Fruit fly (Drosophila melanogaster) whole organism, embryonic: ENCODE data around the gene Spx.
A peak's percentile ranks its signal among the peaks of the same experiment; 100 is the strongest.

ENCODE experiments used
- Bdp1 ChIP-seq: fragments of 200-800 bp; sonication (Bioruptor generic); optimal IDR thresholded peaks from 3 replicates; lab custom pipeline; 2016; ENCODE audit warnings: missing biosample characterization, missing genetic modification characterization
- BtbVII ChIP-seq: fragments of 200-800 bp; sonication (Bioruptor generic); optimal IDR thresholded peaks from 3 replicates; lab custom pipeline; 2017; ENCODE audit warnings: missing biosample characterization, mild to moderate bottlenecking, missing genetic modification characterization
- CG10267 ChIP-seq: fragments of 200-800 bp; sonication (Bioruptor generic); optimal IDR thresholded peaks from 2 replicates; lab custom pipeline; 2018; ENCODE audit warnings: missing biosample characterization, mild to moderate bottlenecking, missing genetic modification characterization, moderate library complexity
- CG11560 ChIP-seq: fragments of 200-800 bp; sonication (Bioruptor generic); IDR thresholded peaks from 3 replicates; pipeline ENCODE4 v1.3.6; 2022; ENCODE audit warnings: missing biosample characterization, missing genetic modification characterization
- CG15269 ChIP-seq: fragments of 200-800 bp; sonication (Bioruptor generic); optimal IDR thresholded peaks from 2 replicates; lab custom pipeline; 2018; ENCODE audit warnings: missing biosample characterization, mild to moderate bottlenecking, missing genetic modification characterization, moderate library complexity
- CG16779 ChIP-seq: fragments of 200-800 bp; sonication (Bioruptor generic); IDR thresholded peaks from 2 replicates; pipeline ENCODE4 v1.3.6; 2022; ENCODE audit warnings: missing biosample characterization, missing genetic modification characterization
- CG17359 ChIP-seq: fragments of 200-800 bp; sonication (Bioruptor generic); optimal IDR thresholded peaks from 3 replicates; lab custom pipeline; 2018; ENCODE audit warnings: missing biosample characterization, mild to moderate bottlenecking, missing genetic modification characterization, moderate library complexity
- CG2712 ChIP-seq: fragments of 200-800 bp; optimal IDR thresholded peaks from 3 replicates; lab custom pipeline; 2019; ENCODE audit warnings: missing biosample characterization, mild to moderate bottlenecking, missing genetic modification characterization, moderate library complexity
- CG30020 ChIP-seq: fragments of 200-800 bp; optimal IDR thresholded peaks from 2 replicates; lab custom pipeline; 2019; ENCODE audit warnings: missing biosample characterization, mild to moderate bottlenecking, missing genetic modification characterization, moderate library complexity
- CG31388 ChIP-seq: fragments of 200-800 bp; sonication (Bioruptor generic); optimal IDR thresholded peaks from 2 replicates; lab custom pipeline; 2016; ENCODE audit warnings: missing biosample characterization, missing genetic modification characterization
- CG32767 ChIP-seq: fragments of 200-800 bp; sonication (Bioruptor generic); IDR thresholded peaks from 2 replicates; pipeline ENCODE4 v1.3.6; 2022; ENCODE audit warnings: missing biosample characterization, missing genetic modification characterization
- CG34376 ChIP-seq: fragments of 200-800 bp; sonication (Bioruptor generic); optimal IDR thresholded peaks from 2 replicates; lab custom pipeline; 2018; ENCODE audit warnings: missing biosample characterization, mild to moderate bottlenecking, missing genetic modification characterization
- CG4707 ChIP-seq: fragments of 200-800 bp; sonication (Bioruptor generic); optimal IDR thresholded peaks from 2 replicates; lab custom pipeline; 2018; ENCODE audit warnings: missing biosample characterization, mild to moderate bottlenecking, missing genetic modification characterization, moderate library complexity
- CG6254 ChIP-seq: fragments of 200-800 bp; sonication (Bioruptor generic); optimal IDR thresholded peaks from 3 replicates; lab custom pipeline; 2017; ENCODE audit warnings: mild to moderate bottlenecking, missing biosample characterization, missing genetic modification reagents, missing genetic modification characterization
- CG7745 ChIP-seq: fragments of 200-800 bp; sonication (Bioruptor generic); optimal IDR thresholded peaks from 2 replicates; lab custom pipeline; 2018; ENCODE audit warnings: missing biosample characterization, mild to moderate bottlenecking, missing genetic modification characterization, moderate library complexity
- CG7987 ChIP-seq: fragments of 200-800 bp; sonication (Bioruptor generic); optimal IDR thresholded peaks from 2 replicates; lab custom pipeline; 2018; ENCODE audit warnings: missing biosample characterization, mild to moderate bottlenecking, missing genetic modification characterization, moderate library complexity
- CG9817 ChIP-seq: fragments of 200-800 bp; sonication (Bioruptor generic); optimal IDR thresholded peaks from 2 replicates; lab custom pipeline; 2018; ENCODE audit warnings: missing biosample characterization, mild to moderate bottlenecking, missing genetic modification characterization, moderate library complexity
- CTCF ChIP-seq: fragments of 200-800 bp; sonication (Bioruptor generic); optimal IDR thresholded peaks from 2 replicates; lab custom pipeline; 2017; ENCODE audit warnings: missing biosample characterization, mild to moderate bottlenecking, missing genetic modification characterization, moderate library complexity
- Elba2 ChIP-seq: fragments of 200-800 bp; sonication (Bioruptor generic); optimal IDR thresholded peaks from 3 replicates; lab custom pipeline; 2016; ENCODE audit warnings: missing biosample characterization, missing genetic modification characterization
- Gug ChIP-seq: fragments of 200-800 bp; sonication (Bioruptor generic); IDR thresholded peaks from 4 replicates; pipeline ENCODE4 v1.3.6; 2022; ENCODE audit warnings: missing biosample characterization, missing genetic modification characterization
- Hr3 ChIP-seq: fragments of 200-800 bp; sonication (Bioruptor generic); optimal IDR thresholded peaks from 3 replicates; lab custom pipeline; 2016; ENCODE audit warnings: missing biosample characterization, missing genetic modification characterization
- Nf-YB ChIP-seq: fragments of 200-800 bp; sonication (Bioruptor generic); optimal IDR thresholded peaks from 3 replicates; lab custom pipeline; 2019; ENCODE audit warnings: missing biosample characterization, mild to moderate bottlenecking, missing genetic modification characterization, moderate library complexity
- Scr ChIP-seq: fragments of 200-800 bp; sonication (Bioruptor generic); IDR thresholded peaks from 2 replicates; pipeline ENCODE4 v1.3.6; 2022; ENCODE audit warnings: missing biosample characterization, missing genetic modification characterization; ENCODE audit not compliant: partially characterized antibody
- Sox100B ChIP-seq: fragments of 200-800 bp; sonication (Bioruptor generic); optimal IDR thresholded peaks from 3 replicates; lab custom pipeline; 2018; ENCODE audit warnings: missing biosample characterization, mild to moderate bottlenecking, missing genetic modification characterization
- Sox102F ChIP-seq: fragments of 200-800 bp; sonication (Bioruptor generic); optimal IDR thresholded peaks from 2 replicates; lab custom pipeline; 2018; ENCODE audit warnings: missing biosample characterization, mild to moderate bottlenecking, missing genetic modification characterization, moderate library complexity
- caup ChIP-seq: fragments of 200-800 bp; sonication (Bioruptor generic); optimal IDR thresholded peaks from 3 replicates; lab custom pipeline; 2017; ENCODE audit warnings: missing biosample characterization, mild to moderate bottlenecking, missing genetic modification characterization, moderate library complexity; ENCODE audit not compliant: severe bottlenecking
- danr ChIP-seq: fragments of 200-800 bp; sonication (Bioruptor generic); IDR thresholded peaks from 2 replicates; pipeline ENCODE4 v1.3.6; 2022; ENCODE audit warnings: missing biosample characterization, missing genetic modification characterization
- dm ChIP-seq: fragments of 200-800 bp; sonication (Bioruptor generic); optimal IDR thresholded peaks from 3 replicates; lab custom pipeline; 2016; ENCODE audit warnings: missing biosample characterization, missing genetic modification characterization
- ftz-f1 ChIP-seq: fragments of 200-800 bp; sonication (Bioruptor generic); optimal IDR thresholded peaks from 2 replicates; lab custom pipeline; 2016; ENCODE audit warnings: missing biosample characterization, missing genetic modification characterization
- hkb ChIP-seq, 2 experiments: fragments of 200-800 bp in 1 of 2; fragments of >200 bp in 1 of 2; sonication (Bioruptor generic) in 1 of 2; IDR thresholded peaks in 1 of 2; optimal IDR thresholded peaks in 1 of 2; 2 replicates each; pipeline versions ENCODE4 v1.3.6 to Lab custom; 2017 to 2022; ENCODE audit warnings: missing biosample characterization in 1 of 2, missing genetic modification characterization in 1 of 2
- lola ChIP-seq, 3 experiments: fragments of >200 bp in 2 of 3; fragments of 200-800 bp in 1 of 3; sonication (Bioruptor generic) in 1 of 3; optimal IDR thresholded peaks; 2 replicates each; lab custom pipeline; 2017 to 2019; ENCODE audit warnings: missing biosample characterization in 3 of 3, missing genetic modification characterization in 3 of 3, mild to moderate bottlenecking in 1 of 3, moderate library complexity in 1 of 3
- luna ChIP-seq: fragments of 200-800 bp; sonication (Bioruptor generic); optimal IDR thresholded peaks from 2 replicates; lab custom pipeline; 2016; ENCODE audit warnings: missing biosample characterization, missing genetic modification characterization
- maf-S ChIP-seq: fragments of 200-800 bp; sonication (Bioruptor generic); optimal IDR thresholded peaks from 2 replicates; lab custom pipeline; 2016; ENCODE audit warnings: missing biosample characterization, missing genetic modification characterization
- mam ChIP-seq: fragments of 200-800 bp; sonication (Bioruptor generic); optimal IDR thresholded peaks from 3 replicates; lab custom pipeline; 2016; ENCODE audit warnings: missing biosample characterization, missing genetic modification characterization
- oc ChIP-seq: fragments of 200-800 bp; sonication (Bioruptor generic); optimal IDR thresholded peaks from 2 replicates; lab custom pipeline; 2018; ENCODE audit warnings: missing biosample characterization, mild to moderate bottlenecking, missing genetic modification characterization, moderate library complexity
- org-1 ChIP-seq: fragments of 200-800 bp; sonication (Bioruptor generic); optimal IDR thresholded peaks from 2 replicates; lab custom pipeline; 2017; ENCODE audit warnings: missing biosample characterization, missing genetic modification characterization
- pho ChIP-seq: fragments of 200-800 bp; sonication (Bioruptor generic); optimal IDR thresholded peaks from 2 replicates; lab custom pipeline; 2016; ENCODE audit warnings: missing biosample characterization, missing genetic modification characterization
- pros ChIP-seq: fragments of 200-800 bp; sonication (Bioruptor generic); optimal IDR thresholded peaks from 3 replicates; lab custom pipeline; 2019; ENCODE audit warnings: missing biosample characterization, mild to moderate bottlenecking, missing genetic modification characterization, moderate library complexity
- repo ChIP-seq: fragments of 200-800 bp; sonication (Bioruptor generic); optimal IDR thresholded peaks from 2 replicates; lab custom pipeline; 2016; ENCODE audit warnings: missing biosample characterization, missing genetic modification characterization
- row ChIP-seq: fragments of 200-800 bp; sonication (Bioruptor generic); IDR thresholded peaks from 3 replicates; pipeline ENCODE4 v1.3.6; 2022; ENCODE audit warnings: missing biosample characterization, missing genetic modification characterization
- slp2 ChIP-seq: fragments of 200-800 bp; sonication (Bioruptor generic); optimal IDR thresholded peaks from 2 replicates; lab custom pipeline; 2016; ENCODE audit warnings: missing biosample characterization, missing genetic modification characterization
- sqz ChIP-seq: fragments of 200-800 bp; sonication (Bioruptor generic); optimal IDR thresholded peaks from 3 replicates; lab custom pipeline; 2018; ENCODE audit warnings: missing biosample characterization, mild to moderate bottlenecking, missing genetic modification characterization
- stc ChIP-seq: fragments of 200-800 bp; sonication (Bioruptor generic); IDR thresholded peaks from 2 replicates; pipeline ENCODE4 v1.3.6; 2022; ENCODE audit warnings: missing biosample characterization, missing genetic modification characterization
- tin ChIP-seq: fragments of 200-800 bp; sonication (Bioruptor generic); optimal IDR thresholded peaks from 3 replicates; lab custom pipeline; 2016; ENCODE audit warnings: missing biosample characterization, missing genetic modification characterization
- tll ChIP-seq, 2 experiments: fragments of 200-800 bp in 1 of 2; fragments of >200 bp in 1 of 2; sonication (Bioruptor generic) in 1 of 2; optimal IDR thresholded peaks; 2 replicates each; lab custom pipeline; 2017 to 2019; ENCODE audit warnings: missing biosample characterization in 2 of 2, missing genetic modification characterization in 2 of 2, mild to moderate bottlenecking in 1 of 2, moderate library complexity in 1 of 2
- tna ChIP-seq: fragments of 200-800 bp; sonication (Bioruptor generic); IDR thresholded peaks from 2 replicates; pipeline ENCODE4 v1.3.6; 2022; ENCODE audit warnings: missing biosample characterization, missing genetic modification characterization; ENCODE audit not compliant: partially characterized antibody
- trh ChIP-seq: fragments of 200-800 bp; sonication (Bioruptor generic); optimal IDR thresholded peaks from 2 replicates; lab custom pipeline; 2016; ENCODE audit warnings: missing biosample characterization, missing genetic modification characterization
- usp ChIP-seq: fragments of >200 bp; optimal IDR thresholded peaks from 2 replicates; lab custom pipeline; 2017; ENCODE audit warnings: missing biosample characterization, missing genetic modification characterization
- z ChIP-seq: fragments of 200-800 bp; sonication (Bioruptor generic); IDR thresholded peaks from 3 replicates; pipeline ENCODE4 v1.3.6; 2022; ENCODE audit warnings: missing biosample characterization, missing genetic modification characterization
- zen ChIP-seq: fragments of 200-800 bp; sonication (Bioruptor generic); optimal IDR thresholded peaks from 3 replicates; lab custom pipeline; 2018; ENCODE audit warnings: missing biosample characterization, mild to moderate bottlenecking, missing genetic modification characterization, moderate library complexity

The Spx gene

DNA sequence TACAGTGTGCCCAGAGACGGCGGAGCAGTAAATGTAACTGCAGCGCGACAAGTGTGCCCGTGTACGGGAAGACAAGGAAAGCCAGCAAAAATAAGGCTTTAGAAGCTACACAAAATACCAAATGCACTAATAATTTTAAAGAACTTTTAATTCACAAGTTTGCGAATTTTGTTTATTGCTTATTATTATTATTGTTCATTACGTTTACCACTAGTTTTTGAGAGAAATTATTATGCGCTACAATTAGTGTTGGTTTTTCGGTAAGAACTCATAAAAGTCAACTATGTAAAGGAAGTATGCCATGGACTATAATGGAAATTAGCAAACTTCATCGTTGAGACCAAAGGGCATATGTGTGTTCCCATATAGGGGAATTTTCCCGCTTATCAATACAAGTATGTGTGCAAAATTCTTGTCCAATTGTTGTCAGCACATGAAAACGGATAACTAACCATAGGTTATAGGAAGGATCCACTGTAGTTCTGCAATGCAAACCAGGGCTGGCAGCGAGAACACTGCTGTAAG is 11.6 kb downstream of the Spx start, which contains the start of gene schlank (continued):
- TF ChIP-seq oc (tag; lab: Kevin White, UChicago), result no peak
- no peak for TF ChIP-seq Sox102F (GFP tag; lab: Kevin White, UChicago)
- TF ChIP-seq CTCF (GFP tag; lab: Kevin White, UChicago), result no peak
- peak; percentile 20 for TF ChIP-seq maf-S
- no peak for TF ChIP-seq CG11560 (tag; lab: Robert Waterston, UW)
- peak; percentile 73 for TF ChIP-seq mam (GFP tag; lab: Kevin White, UChicago)
- no peak for TF ChIP-seq pros (GFP tag; lab: Kevin White, UChicago)
- no peak for TF ChIP-seq usp (GFP tag; lab: Kevin White, UChicago)
- TF ChIP-seq CG6254 (GFP tag; lab: Kevin White, UChicago), result no peak
- peak; percentile 17 for TF ChIP-seq Bdp1 (GFP tag; lab: Kevin White, UChicago)
- no peak for TF ChIP-seq danr
- no peak for TF ChIP-seq CG4707 (GFP tag; lab: Kevin White, UChicago)
- TF ChIP-seq CG7987 (GFP tag; lab: Kevin White, UChicago), result no peak
- TF ChIP-seq Sox100B, result no peak
- TF ChIP-seq CG30020 (tag; lab: Kevin White, UChicago), result peak; percentile 38
- no peak for TF ChIP-seq CG34376
- no peak for TF ChIP-seq CG16779 (GFP tag; lab: Robert Waterston, UW)
- no peak for TF ChIP-seq CG7745 (tag; lab: Kevin White, UChicago)
- TF ChIP-seq Gug (GFP tag; lab: Robert Waterston, UW), result peak; percentile 67
- TF ChIP-seq luna (GFP tag; lab: Kevin White, UChicago), result no peak
- no peak for TF ChIP-seq sqz (GFP tag; lab: Kevin White, UChicago)
- TF ChIP-seq repo (GFP tag; lab: Kevin White, UChicago), result peak; percentile 24
- TF ChIP-seq CG31388, result no peak
- TF ChIP-seq BtbVII, result no peak
- TF ChIP-seq Elba2 (GFP tag; lab: Kevin White, UChicago), result no peak
- no peak for TF ChIP-seq tna
- peak; percentile 54 for TF ChIP-seq CG2712 (tag; lab: Kevin White, UChicago)
- peak; percentile 41 for TF ChIP-seq Hr3 (GFP tag; lab: Kevin White, UChicago)
- TF ChIP-seq CG17359 (tag; lab: Kevin White, UChicago), result peak; percentile 53
- no peak for TF ChIP-seq Nf-YB (GFP tag; lab: Kevin White, UChicago)
- TF ChIP-seq z, result no peak
- TF ChIP-seq stc, result 0 out of 2 replicates have a peak, but pooled peaks have one; percentile 49
- TF ChIP-seq CG10267 (tag; lab: Kevin White, UChicago), result peak; percentile 39
- no peak for TF ChIP-seq ftz-f1 (GFP tag; lab: Kevin White, UChicago)
- TF ChIP-seq org-1 (GFP tag; lab: Kevin White, UChicago), result no peak
- TF ChIP-seq hkb (optimal IDR thresholded peaks at IDR 0.05; lab: Kevin White, UChicago), result no peak
- no peak for TF ChIP-seq hkb (GFP tag; IDR thresholded peaks at IDR 0.05; lab: Robert Waterston, UW)
- peak; percentile 42 for TF ChIP-seq slp2
- peak; percentile 91 for TF ChIP-seq row (GFP tag; lab: Robert Waterston, UW)
- TF ChIP-seq CG32767 (GFP tag; lab: Robert Waterston, UW), result no peak
- peak; percentile 56 for TF ChIP-seq pho (GFP tag; lab: Kevin White, UChicago)
- peak; percentile 24 for TF ChIP-seq zen (tag; lab: Kevin White, UChicago)
- no peak for TF ChIP-seq CG9817 (tag; lab: Kevin White, UChicago)
- no peak for TF ChIP-seq CG15269
- peak; percentile 20 for TF ChIP-seq caup (GFP tag; lab: Kevin White, UChicago)
- no peak for TF ChIP-seq Scr
- peak; percentile 13 to 60 for TF ChIP-seq tll (GFP tag; optimal IDR thresholded peaks at IDR 0.05; lab: Kevin White, UChicago)
- TF ChIP-seq trh (GFP tag; lab: Kevin White, UChicago), result no peak
- peak in 1 of 3 experiments; percentile 37 for TF ChIP-seq lola (GFP tag; optimal IDR thresholded peaks at IDR 0.05; lab: Kevin White, UChicago)
- no peak for TF ChIP-seq dm
- peak; percentile 41 for TF ChIP-seq tin (GFP tag; lab: Kevin White, UChicago)
